Fruit fly (Drosophila melanogaster) whole organism, embryonic: Measurements from ENCODE around the gene CG34117.

ENCODE experiments used
- Atf6 ChIP-seq: fragments of 200-800 bp; sonication (Bioruptor generic); IDR thresholded peaks from 2 replicates; pipeline ENCODE4 v1.3.6; 2022; ENCODE audit warnings: missing biosample characterization, missing genetic modification characterization
- B-H1 ChIP-seq: fragments of 200-800 bp; sonication (Bioruptor generic); IDR thresholded peaks from 3 replicates; pipeline ENCODE4 v1.3.6; 2022; ENCODE audit warnings: missing biosample characterization, missing genetic modification characterization
- Bdp1 ChIP-seq: fragments of 200-800 bp; sonication (Bioruptor generic); optimal IDR thresholded peaks from 3 replicates; lab custom pipeline; 2016; ENCODE audit warnings: missing biosample characterization, missing genetic modification characterization
- CG10462 ChIP-seq: fragments of 200-800 bp; sonication (Bioruptor generic); optimal IDR thresholded peaks from 2 replicates; lab custom pipeline; 2016; ENCODE audit warnings: missing biosample characterization, missing genetic modification characterization
- CG11398 ChIP-seq: fragments of 200-800 bp; sonication (Bioruptor generic); optimal IDR thresholded peaks from 2 replicates; lab custom pipeline; 2016; ENCODE audit warnings: missing biosample characterization, missing genetic modification characterization
- CG12071 ChIP-seq: fragments of 200-800 bp; sonication (Bioruptor generic); optimal IDR thresholded peaks from 3 replicates; lab custom pipeline; 2018; ENCODE audit warnings: missing biosample characterization, mild to moderate bottlenecking, missing genetic modification characterization
- CG12744 ChIP-seq: fragments of 200-800 bp; sonication (Bioruptor generic); optimal IDR thresholded peaks from 2 replicates; lab custom pipeline; 2016; ENCODE audit warnings: missing biosample characterization, missing genetic modification characterization
- CG14667 ChIP-seq: fragments of 200-800 bp; sonication (Bioruptor generic); IDR thresholded peaks from 2 replicates; pipeline ENCODE4 v1.3.6; 2022; ENCODE audit warnings: missing biosample characterization, missing genetic modification characterization
- CG15073 ChIP-seq: fragments of 200-800 bp; sonication (Bioruptor generic); optimal IDR thresholded peaks from 2 replicates; lab custom pipeline; 2016; ENCODE audit warnings: missing biosample characterization, missing genetic modification characterization
- CG16779 ChIP-seq: fragments of 200-800 bp; sonication (Bioruptor generic); IDR thresholded peaks from 2 replicates; pipeline ENCODE4 v1.3.6; 2022; ENCODE audit warnings: missing biosample characterization, missing genetic modification characterization
- CG16815 ChIP-seq: fragments of 200-800 bp; sonication (Bioruptor generic); optimal IDR thresholded peaks from 3 replicates; lab custom pipeline; 2017; ENCODE audit warnings: missing biosample characterization, mild to moderate bottlenecking, missing genetic modification characterization
- CG17186 ChIP-seq: fragments of 200-800 bp; sonication (Bioruptor generic); optimal IDR thresholded peaks from 3 replicates; lab custom pipeline; 2017; ENCODE audit warnings: missing biosample characterization, missing genetic modification reagents, missing genetic modification characterization
- CG17612 ChIP-seq: fragments of 200-800 bp; sonication (Bioruptor generic); IDR thresholded peaks from 2 replicates; pipeline ENCODE4 v1.3.6; 2022; ENCODE audit warnings: missing biosample characterization, missing genetic modification characterization
- CG18476 ChIP-seq: fragments of 200-800 bp; sonication (Bioruptor generic); optimal IDR thresholded peaks from 2 replicates; lab custom pipeline; 2016; ENCODE audit warnings: missing biosample characterization, mild to moderate bottlenecking, missing genetic modification characterization
- CG18599 ChIP-seq: fragments of 200-800 bp; sonication (Bioruptor generic); optimal IDR thresholded peaks from 3 replicates; lab custom pipeline; 2017; ENCODE audit warnings: missing biosample characterization, missing genetic modification characterization, mild to moderate bottlenecking, moderate library complexity, missing genetic modification reagents
- CG2199 ChIP-seq: fragments of 200-800 bp; sonication (Bioruptor generic); IDR thresholded peaks from 3 replicates; pipeline ENCODE4 v1.3.6; 2022; ENCODE audit warnings: missing biosample characterization, missing genetic modification characterization
- CG30431 ChIP-seq: fragments of 200-800 bp; sonication (Bioruptor generic); optimal IDR thresholded peaks from 2 replicates; lab custom pipeline; 2017; ENCODE audit warnings: missing biosample characterization, missing genetic modification characterization
- CG32532 ChIP-seq: fragments of 200-800 bp; sonication (Bioruptor generic); IDR thresholded peaks from 2 replicates; pipeline ENCODE4 v1.3.6; 2022; ENCODE audit warnings: missing biosample characterization, missing genetic modification characterization
- CG33213 ChIP-seq: fragments of 200-800 bp; sonication (Bioruptor generic); optimal IDR thresholded peaks from 3 replicates; lab custom pipeline; 2016; ENCODE audit warnings: missing biosample characterization, missing genetic modification characterization
- CG4854 ChIP-seq: fragments of 200-800 bp; sonication (Bioruptor generic); optimal IDR thresholded peaks from 2 replicates; lab custom pipeline; 2016; ENCODE audit warnings: missing biosample characterization, missing genetic modification characterization, inconsistent platforms
- CG7372 ChIP-seq: fragments of 200-800 bp; sonication (Bioruptor generic); IDR thresholded peaks from 2 replicates; pipeline ENCODE4 v1.3.6; 2022; ENCODE audit warnings: missing biosample characterization, missing genetic modification characterization
- CG9609 ChIP-seq: fragments of 200-800 bp; sonication (Bioruptor generic); optimal IDR thresholded peaks from 3 replicates; lab custom pipeline; 2016; ENCODE audit warnings: missing biosample characterization, missing genetic modification characterization
- Chrac-16 ChIP-seq: fragments of 200-800 bp; sonication (Bioruptor generic); optimal IDR thresholded peaks from 3 replicates; lab custom pipeline; 2016; ENCODE audit warnings: missing biosample characterization, missing genetic modification characterization
- Doc2 ChIP-seq: fragments of 200-800 bp; sonication (Bioruptor generic); IDR thresholded peaks from 2 replicates; pipeline ENCODE4 v1.3.6; 2022; ENCODE audit warnings: missing biosample characterization, missing genetic modification characterization
- Dp ChIP-seq: fragments of 200-800 bp; sonication (Bioruptor generic); optimal IDR thresholded peaks from 2 replicates; lab custom pipeline; 2018; ENCODE audit warnings: missing biosample characterization, mild to moderate bottlenecking, missing genetic modification characterization, moderate library complexity
- Dref ChIP-seq: fragments of 200-800 bp; sonication (Bioruptor generic); IDR thresholded peaks from 2 replicates; pipeline ENCODE4 v1.3.6; 2022; ENCODE audit warnings: missing biosample characterization, missing genetic modification characterization
- Drgx ChIP-seq: fragments of 200-800 bp; sonication (Bioruptor generic); IDR thresholded peaks from 2 replicates; pipeline ENCODE4 v1.3.6; 2022; ENCODE audit warnings: missing biosample characterization, missing genetic modification characterization
- Jarid2 ChIP-seq: fragments of 200-800 bp; sonication (Bioruptor generic); optimal IDR thresholded peaks from 3 replicates; lab custom pipeline; 2017; ENCODE audit warnings: mild to moderate bottlenecking, missing biosample characterization, missing genetic modification reagents, missing genetic modification characterization
- MTF-1 ChIP-seq: fragments of 200-800 bp; sonication (Bioruptor generic); optimal IDR thresholded peaks from 2 replicates; lab custom pipeline; 2018; ENCODE audit warnings: missing biosample characterization, mild to moderate bottlenecking, missing genetic modification characterization, borderline replicate concordance
- Max ChIP-seq: fragments of 200-800 bp; sonication (Bioruptor generic); optimal IDR thresholded peaks from 2 replicates; lab custom pipeline; 2016; ENCODE audit warnings: missing biosample characterization, mild to moderate bottlenecking, missing genetic modification characterization
- Scr ChIP-seq: fragments of 200-800 bp; sonication (Bioruptor generic); IDR thresholded peaks from 2 replicates; pipeline ENCODE4 v1.3.6; 2022; ENCODE audit warnings: missing biosample characterization, missing genetic modification characterization; ENCODE audit not compliant: partially characterized antibody
- Side ChIP-seq: fragments of 200-800 bp; sonication (Bioruptor generic); optimal IDR thresholded peaks from 2 replicates; lab custom pipeline; 2016; ENCODE audit warnings: missing biosample characterization, missing genetic modification characterization
- ap ChIP-seq: fragments of 200-800 bp; sonication (Bioruptor generic); IDR thresholded peaks from 2 replicates; pipeline ENCODE4 v1.3.6; 2022; ENCODE audit warnings: missing biosample characterization, missing genetic modification characterization
- bab2 ChIP-seq: fragments of 200-800 bp; sonication (Bioruptor generic); optimal IDR thresholded peaks from 2 replicates; lab custom pipeline; 2016; ENCODE audit warnings: missing biosample characterization, missing genetic modification characterization
- caup ChIP-seq: fragments of 200-800 bp; sonication (Bioruptor generic); optimal IDR thresholded peaks from 3 replicates; lab custom pipeline; 2017; ENCODE audit warnings: missing biosample characterization, mild to moderate bottlenecking, missing genetic modification characterization, moderate library complexity; ENCODE audit not compliant: severe bottlenecking
- cg ChIP-seq: fragments of 200-800 bp; sonication (Bioruptor generic); optimal IDR thresholded peaks from 3 replicates; lab custom pipeline; 2019; ENCODE audit warnings: missing biosample characterization, mild to moderate bottlenecking, missing genetic modification characterization, moderate library complexity
- chn ChIP-seq: fragments of 200-800 bp; sonication (Bioruptor generic); optimal IDR thresholded peaks from 2 replicates; lab custom pipeline; 2016; ENCODE audit warnings: missing biosample characterization, missing genetic modification characterization
- croc ChIP-seq: fragments of 200-800 bp; sonication (Bioruptor generic); conservative IDR thresholded peaks from 3 replicates; pipeline ENCODE4 v1.3.6; 2022; ENCODE audit warnings: missing biosample characterization, missing genetic modification characterization
- gcm ChIP-seq: fragments of 200-800 bp; sonication (Bioruptor generic); optimal IDR thresholded peaks from 2 replicates; lab custom pipeline; 2019; ENCODE audit warnings: missing biosample characterization, mild to moderate bottlenecking, missing genetic modification characterization, moderate library complexity
- her ChIP-seq: fragments of 200-800 bp; sonication (Bioruptor generic); optimal IDR thresholded peaks from 2 replicates; lab custom pipeline; 2016; ENCODE audit warnings: missing biosample characterization, missing genetic modification characterization
- insv ChIP-seq, 2 experiments: fragments of 200-800 bp; sonication (Bioruptor generic); optimal IDR thresholded peaks; 3 replicates each; lab custom pipeline; 2016 to 2018; ENCODE audit warnings: missing biosample characterization in 2 of 2, missing genetic modification characterization in 2 of 2
- inv ChIP-seq: fragments of 200-800 bp; sonication (Bioruptor generic); IDR thresholded peaks from 2 replicates; pipeline ENCODE4 v1.3.6; 2022; ENCODE audit warnings: missing biosample characterization, missing genetic modification characterization; ENCODE audit not compliant: partially characterized antibody
- prd ChIP-seq, 3 experiments: fragments of >200 bp in 2 of 3; fragments of 200-800 bp in 1 of 3; sonication (Bioruptor generic) in 1 of 3; optimal IDR thresholded peaks in 2 of 3; IDR thresholded peaks in 1 of 3; 2 replicates in 2 of 3; 3 replicates in 1 of 3; pipeline versions ENCODE4 v1.3.6 to Lab custom; 2017 to 2022; ENCODE audit warnings: missing biosample characterization in 1 of 3, missing genetic modification characterization in 1 of 3
- pum ChIP-seq: fragments of 200-800 bp; sonication (Bioruptor generic); optimal IDR thresholded peaks from 2 replicates; lab custom pipeline; 2016; ENCODE audit warnings: missing biosample characterization, missing genetic modification characterization
- sc ChIP-seq, 3 experiments: fragments of >200 bp in 2 of 3; fragments of 200-800 bp in 1 of 3; sonication (Bioruptor generic) in 1 of 3; optimal IDR thresholded peaks; 2 replicates in 2 of 3; 3 replicates in 1 of 3; lab custom pipeline; 2017; ENCODE audit warnings: mild to moderate bottlenecking in 1 of 3, missing biosample characterization in 1 of 3, missing genetic modification characterization in 1 of 3, missing genetic modification reagents in 1 of 3
- slbo ChIP-seq: fragments of 200-800 bp; sonication (Bioruptor generic); IDR thresholded peaks from 2 replicates; pipeline ENCODE4 v1.3.6; 2022; ENCODE audit warnings: missing biosample characterization, missing genetic modification characterization
- sna ChIP-seq: fragments of 200-800 bp; sonication (Bioruptor generic); IDR thresholded peaks from 2 replicates; pipeline ENCODE4 v1.3.6; 2022; ENCODE audit warnings: missing biosample characterization, missing genetic modification characterization; ENCODE audit not compliant: partially characterized antibody
- tap ChIP-seq: fragments of 200-800 bp; optimal IDR thresholded peaks from 3 replicates; lab custom pipeline; 2019; ENCODE audit warnings: missing biosample characterization, mild to moderate bottlenecking, missing genetic modification characterization, moderate library complexity
- zfh2 ChIP-seq: fragments of 200-800 bp; sonication (Bioruptor generic); optimal IDR thresholded peaks from 2 replicates; lab custom pipeline; 2016; ENCODE audit warnings: missing biosample characterization, missing genetic modification characterization

The CG34117 gene

DNA sequence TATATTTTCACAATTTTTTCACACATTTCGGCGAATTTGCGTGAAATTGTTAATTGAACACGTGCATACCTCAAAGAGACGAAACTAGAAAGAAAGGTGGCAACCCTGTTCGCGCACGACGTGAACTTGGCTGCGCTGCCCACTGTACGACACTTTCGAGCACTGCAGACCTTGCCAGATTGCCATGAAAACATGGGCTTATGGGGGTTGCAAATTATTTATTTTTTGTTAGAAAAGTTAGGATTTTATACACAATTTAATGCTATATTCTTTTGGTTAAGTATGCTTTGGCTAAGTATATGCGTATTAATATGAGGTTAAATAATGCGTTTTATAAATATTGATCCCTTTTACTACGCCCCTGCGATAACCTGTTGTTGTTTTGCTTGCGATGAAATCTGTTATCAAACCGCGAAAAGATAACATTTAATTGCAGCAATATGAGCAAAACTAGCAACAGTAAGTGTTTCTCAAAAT lies 1.3 kb upstream of the CG34117 start, which contains the start of the genes RpL34b and CG8132 (continued):
- TF ChIP-seq inv (GFP tag; lab: Robert Waterston, UW) (peak; percentile 34; the same call in 1 of the 2 replicates), croc (GFP tag; lab: Robert Waterston, UW) (peak; percentile 87), CG16815 (GFP tag; lab: Kevin White, UChicago) (peak; percentile 95), CG18599 (GFP tag; lab: Kevin White, UChicago) (peak; percentile 97), CG30431 (GFP tag; lab: Kevin White, UChicago) (peak; percentile 95), chn (GFP tag; lab: Kevin White, UChicago) (peak; percentile 97), CG12071 (GFP tag; lab: Kevin White, UChicago) (peak; percentile 91), CG16779 (GFP tag; lab: Robert Waterston, UW) (peak; percentile 83), CG18476 (GFP tag; lab: Kevin White, UChicago) (peak; percentile 90), Side (GFP tag; lab: Kevin White, UChicago) (peak; percentile 95), Atf6 (peak; percentile 94), gcm (peak; percentile 96), CG9609 (GFP tag; lab: Kevin White, UChicago) (peak; percentile 96), prd (optimal IDR thresholded peaks at IDR 0.05; lab: Kevin White, UChicago) (no peak), prd (GFP tag; IDR thresholded peaks at IDR 0.05; lab: Robert Waterston, UW) (peak; percentile 97), insv (GFP tag; optimal IDR thresholded peaks at IDR 0.05; lab: Kevin White, UChicago) (peak in 1 of 2 experiments; percentile 87), sc (optimal IDR thresholded peaks at IDR 0.05; lab: Kevin White, UChicago) (no peak), sc (GFP tag; optimal IDR thresholded peaks at IDR 0.05; lab: Kevin White, UChicago) (peak; percentile 87), Bdp1 (GFP tag; lab: Kevin White, UChicago) (peak; percentile 92), Jarid2 (GFP tag; lab: Kevin White, UChicago) (peak; percentile 78), her (peak; percentile 94), Dref (GFP tag; lab: Robert Waterston, UW) (peak; percentile 56), CG17186 (GFP tag; lab: Kevin White, UChicago) (peak; percentile 93), CG11398 (peak; percentile 91), CG7372 (GFP tag; lab: Robert Waterston, UW) (peak; percentile 93), Scr (GFP tag; lab: Robert Waterston, UW) (peak; percentile 45; the same call in 1 of the 2 replicates), Dp (GFP tag; lab: Kevin White, UChicago) (peak; percentile 59), CG2199 (peak; percentile 94), CG17612 (GFP tag; lab: Robert Waterston, UW) (peak; percentile 91), CG14667 (GFP tag; lab: Robert Waterston, UW) (peak; percentile 95), Chrac-16 (GFP tag; lab: Kevin White, UChicago) (peak; percentile 96), CG32532 (GFP tag; lab: Robert Waterston, UW) (peak; percentile 98), ap (peak; percentile 86), CG10462 (GFP tag; lab: Kevin White, UChicago) (peak; percentile 89), bab2 (GFP tag; lab: Kevin White, UChicago) (peak; percentile 93), MTF-1 (GFP tag; lab: Kevin White, UChicago) (peak; percentile 95), slbo (GFP tag; lab: Robert Waterston, UW) (peak; percentile 98), zfh2 (peak; percentile 98), sna (GFP tag; lab: Robert Waterston, UW) (no peak; the same call in 1 of the 2 replicates), cg (GFP tag; lab: Kevin White, UChicago) (no peak), B-H1 (peak; percentile 89), Drgx (GFP tag; lab: Robert Waterston, UW) (peak; percentile 90), Max (peak; percentile 98), CG33213 (GFP tag; lab: Kevin White, UChicago) (peak; percentile 97), caup (peak; percentile 97), pum (GFP tag; lab: Kevin White, UChicago) (peak; percentile 98), CG12744 (GFP tag; lab: Kevin White, UChicago) (peak; percentile 95), tap (tag; lab: Kevin White, UChicago) (peak; percentile 89), CG15073 (GFP tag; lab: Kevin White, UChicago) (peak; percentile 70), Doc2 (GFP tag; lab: Robert Waterston, UW) (peak; percentile 89), CG4854 (GFP tag; lab: Kevin White, UChicago) (peak; percentile 95)
